Fruit fly (Drosophila melanogaster): ENCODE data around the gene mRpL21.

mRpL21 gene

dm6 chr3L:19254715-19255428 is at the start of gene mRpL21, which contains the start of gene rept (continued):
- TF ChIP-seq Gug (GFP tag; IDR thresholded peaks at IDR 0.05) (peak; percentile 45; the same call in 1 of the 4 replicates), CG9797 (GFP tag; optimal IDR thresholded peaks at IDR 0.05) (peak; percentile 67), CG12769 (tag; optimal IDR thresholded peaks at IDR 0.05) (peak; percentile 68), CG15514 (GFP tag; optimal IDR thresholded peaks at IDR 0.05) (peak; percentile 50), CG4404 (GFP tag; IDR thresholded peaks at IDR 0.05) (no peak), Max (GFP tag; optimal IDR thresholded peaks at IDR 0.05) (peak; percentile 98), CG12942 (GFP tag; optimal IDR thresholded peaks at IDR 0.05) (peak; percentile 28), grn (GFP tag; optimal IDR thresholded peaks at IDR 0.05) (no peak), Sry-β (GFP tag; optimal IDR thresholded peaks at IDR 0.05) (peak; percentile 96), chif (GFP tag; optimal IDR thresholded peaks at IDR 0.05) (peak in 1 of 2 experiments; percentile 4), fu2 (GFP tag; optimal IDR thresholded peaks at IDR 0.05) (peak; percentile 43), HLH54F (GFP tag; optimal IDR thresholded peaks at IDR 0.05) (peak; percentile 71), odd (GFP tag; optimal IDR thresholded peaks at IDR 0.05) (peak; percentile 50), gem (tag; optimal IDR thresholded peaks at IDR 0.05) (peak; percentile 48), z (GFP tag; IDR thresholded peaks at IDR 0.05) (no peak), CG11504 (tag; optimal IDR thresholded peaks at IDR 0.05) (peak; percentile 47), CG9609 (GFP tag; optimal IDR thresholded peaks at IDR 0.05) (no peak), tin (GFP tag; optimal IDR thresholded peaks at IDR 0.05) (peak; percentile 51), CG10321 (GFP tag; IDR thresholded peaks at IDR 0.05) (no peak), CG12659 (GFP tag; optimal IDR thresholded peaks at IDR 0.05) (peak; percentile 67), CG10565 (GFP tag; optimal IDR thresholded peaks at IDR 0.05) (peak; percentile 27), pho (GFP tag; optimal IDR thresholded peaks at IDR 0.05) (peak; percentile 63), CG4424 (GFP tag; optimal IDR thresholded peaks at IDR 0.05) (peak; percentile 60), nerfin-2 (GFP tag; IDR thresholded peaks at IDR 0.05; ENCODE audit: partially characterized antibody) (no peak), CG8290 (GFP tag; optimal IDR thresholded peaks at IDR 0.05) (peak; percentile 11), CG8290 (tag; optimal IDR thresholded peaks at IDR 0.05) (peak in 1 of 2 experiments; percentile 63), CG15479 (GFP tag; optimal IDR thresholded peaks at IDR 0.05) (no peak), CG13296 (GFP tag; optimal IDR thresholded peaks at IDR 0.05) (peak; percentile 47), D19B (GFP tag; optimal IDR thresholded peaks at IDR 0.05) (no peak), scrt (GFP tag; optimal IDR thresholded peaks at IDR 0.05) (peak; percentile 42), ewg (GFP tag; optimal IDR thresholded peaks at IDR 0.05) (peak; percentile 79), NC2β (GFP tag; optimal IDR thresholded peaks at IDR 0.05) (peak; percentile 11), CG12744 (GFP tag; optimal IDR thresholded peaks at IDR 0.05) (peak; percentile 65), zfh1 (GFP tag; IDR thresholded peaks at IDR 0.05) (no peak), CG3407 (GFP tag; optimal IDR thresholded peaks at IDR 0.05) (no peak), yki (optimal IDR thresholded peaks at IDR 0.05) (no peak), so (GFP tag; IDR thresholded peaks at IDR 0.05) (no peak), CG17359 (tag; optimal IDR thresholded peaks at IDR 0.05) (no peak), H2.0 (GFP tag; IDR thresholded peaks at IDR 0.05) (peak; percentile 40), CG33557 (GFP tag; optimal IDR thresholded peaks at IDR 0.05) (peak; percentile 34), D (optimal IDR thresholded peaks at IDR 0.05) (no peak), D (GFP tag; optimal IDR thresholded peaks at IDR 0.05) (peak; percentile 11), jigr1 (GFP tag; IDR thresholded peaks at IDR 0.05) (no peak), fru (optimal IDR thresholded peaks at IDR 0.05) (no peak), salm (tag; optimal IDR thresholded peaks at IDR 0.05) (no peak), her (GFP tag; optimal IDR thresholded peaks at IDR 0.05) (peak; percentile 60), sob (GFP tag; IDR thresholded peaks at IDR 0.05) (peak; percentile 60), sc (optimal IDR thresholded peaks at IDR 0.05) (no peak), sc (GFP tag; optimal IDR thresholded peaks at IDR 0.05) (peak; percentile 5), Dip3 (GFP tag; optimal IDR thresholded peaks at IDR 0.05) (peak; percentile 49), ac (GFP tag; optimal IDR thresholded peaks at IDR 0.05) (no peak), CG1647 (GFP tag; optimal IDR thresholded peaks at IDR 0.05) (peak; percentile 13)
